Worm (Caenorhabditis elegans): ENCODE results near the gene cytb-5.1.

DNA sequence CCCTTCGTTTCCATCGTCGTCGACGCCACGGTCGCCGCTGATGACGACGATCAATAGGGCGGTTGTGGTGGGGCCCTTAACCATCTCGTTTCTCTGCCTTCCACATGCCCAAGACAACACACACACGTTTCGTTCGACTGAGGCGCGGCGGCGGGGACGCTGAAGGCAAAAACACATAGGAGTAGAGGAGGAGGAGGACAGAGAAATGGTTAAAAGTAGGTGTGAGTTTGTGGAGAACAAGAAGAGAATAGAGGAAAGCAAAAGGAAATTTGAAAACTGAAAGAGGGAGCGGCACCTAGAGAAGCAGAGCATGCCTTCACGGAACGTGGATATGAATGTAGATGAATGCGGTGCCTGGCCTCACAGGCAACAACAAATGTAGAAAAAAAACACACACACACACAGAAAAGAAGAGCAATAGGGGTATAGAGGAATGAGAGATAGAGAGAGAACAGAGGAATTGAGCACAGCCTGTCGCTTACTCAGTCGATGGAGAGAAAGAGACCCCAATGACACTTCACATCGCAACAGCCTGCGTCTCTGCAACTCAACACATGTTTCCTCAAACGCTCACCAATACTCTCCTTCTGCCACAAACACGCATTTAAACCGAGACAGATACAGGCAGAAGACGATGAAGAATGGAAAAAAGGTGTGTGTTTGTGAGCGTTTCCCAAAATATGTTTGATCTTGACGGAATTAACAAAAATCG, 32.3 kb upstream of the cytb-5.1 start:
- TF ChIP-seq aly-2 (tag; optimal IDR thresholded peaks at IDR 0.05): no peak
- no peak for TF ChIP-seq nhr-76 (tag; optimal IDR thresholded peaks at IDR 0.05)
- peak; percentile 14 for TF ChIP-seq ces-1 (GFP tag; optimal IDR thresholded peaks at IDR 0.05)
- no peak for TF ChIP-seq fos-1 (tag; optimal IDR thresholded peaks at IDR 0.05)
- no peak for TF ChIP-seq lin-15B (tag; optimal IDR thresholded peaks at IDR 0.05)
- no peak for TF ChIP-seq ceh-82 (tag; optimal IDR thresholded peaks at IDR 0.05)
- TF ChIP-seq ama-1 (optimal IDR thresholded peaks at IDR 0.05): peak; percentile 45

All from whole organism, L4 larva.